Worm (Caenorhabditis elegans): Measurements from ENCODE around the gene flp-11.

flp-11 gene

ce11 chrX:4711698-4712329, 33.9 kb upstream of the flp-11 start, which contains the start of the genes dnj-14 and glit-1 (continued):
- TF ChIP-seq egl-27 (tag; optimal IDR thresholded peaks at IDR 0.05), result no peak
- peak in 1 of 2 experiments; percentile 86 for TF ChIP-seq unc-62 (GFP tag; optimal IDR thresholded peaks at IDR 0.05 in 1 of 2)
- TF ChIP-seq unc-62 (tag; optimal IDR thresholded peaks at IDR 0.05), result no peak
- TF ChIP-seq Y48G9A.11 (GFP tag; IDR thresholded peaks at IDR 0.05), result no peak
- TF ChIP-seq ZK337.2 (GFP tag; IDR thresholded peaks at IDR 0.05), result no peak
- TF ChIP-seq dve-1 (tag; optimal IDR thresholded peaks at IDR 0.05; ENCODE audit: insufficient read depth), result peak; percentile 92
- no peak for TF ChIP-seq daf-12 (tag; optimal IDR thresholded peaks at IDR 0.05)
- peak; percentile 98 for TF ChIP-seq hlh-11 (tag; optimal IDR thresholded peaks at IDR 0.05)
- no peak for TF ChIP-seq Y105C5A.15 (GFP tag; IDR thresholded peaks at IDR 0.05)
- peak; percentile 99 for TF ChIP-seq D1046.2 (GFP tag; IDR thresholded peaks at IDR 0.05)
- TF ChIP-seq zip-2 (tag; optimal IDR thresholded peaks at IDR 0.05), result no peak
- no peak for TF ChIP-seq pqm-1 (tag; optimal IDR thresholded peaks at IDR 0.05)
- TF ChIP-seq fkh-10 (GFP tag; optimal IDR thresholded peaks at IDR 0.05), result peak; percentile 54
- no peak for TF ChIP-seq gei-8 (GFP tag; optimal IDR thresholded peaks at IDR 0.05)
- TF ChIP-seq mep-1 (tag; optimal IDR thresholded peaks at IDR 0.05), result peak; percentile 94
- TF ChIP-seq lin-29 (GFP tag; IDR thresholded peaks at IDR 0.05), result no peak
- peak; percentile 95 for TF ChIP-seq nhr-77 (tag; optimal IDR thresholded peaks at IDR 0.05)
- TF ChIP-seq snpc-4 (tag; optimal IDR thresholded peaks at IDR 0.05), result no peak
- TF ChIP-seq T26A8.4 (GFP tag; IDR thresholded peaks at IDR 0.05), result peak; percentile 82
- TF ChIP-seq skn-1 (tag; optimal IDR thresholded peaks at IDR 0.05), result no peak
- peak; percentile 76 for TF ChIP-seq T20F7.1 (GFP tag; optimal IDR thresholded peaks at IDR 0.05)
- TF ChIP-seq nhr-41 (GFP tag; IDR thresholded peaks at IDR 0.05), result no peak
- no peak for TF ChIP-seq ztf-11 (tag; optimal IDR thresholded peaks at IDR 0.05)
- peak; percentile 67 for TF ChIP-seq ztf-7 (tag; optimal IDR thresholded peaks at IDR 0.05)
- peak; percentile 47; the same call in 1 of the 2 replicates for TF ChIP-seq mdt-29 (GFP tag; IDR thresholded peaks at IDR 0.05)
- peak; percentile 80 for TF ChIP-seq nhr-25 (tag; optimal IDR thresholded peaks at IDR 0.05; ENCODE audit: borderline replicate concordance, insufficient read depth)
- TF ChIP-seq R02D3.7 (tag; optimal IDR thresholded peaks at IDR 0.05), result no peak
- TF ChIP-seq rbr-2 (tag; optimal IDR thresholded peaks at IDR 0.05), result peak; percentile 88
- no peak for TF ChIP-seq tag-97 (GFP tag; IDR thresholded peaks at IDR 0.05)
- peak; percentile 83 for TF ChIP-seq nhr-28 (tag; optimal IDR thresholded peaks at IDR 0.05)
- TF ChIP-seq ceh-62 (tag; optimal IDR thresholded peaks at IDR 0.05), result no peak
- TF ChIP-seq ceh-32 (tag; optimal IDR thresholded peaks at IDR 0.05; ENCODE audit: poor library complexity), result no peak
- TF ChIP-seq F37D6.2 (tag; optimal IDR thresholded peaks at IDR 0.05), result peak; percentile 57
- no peak for TF ChIP-seq F26F4.8 (GFP tag; conservative IDR thresholded peaks at IDR 0.05)
- TF ChIP-seq Y75B8A.6 (GFP tag; IDR thresholded peaks at IDR 0.05), result no peak
- TF ChIP-seq nhr-6 (tag; optimal IDR thresholded peaks at IDR 0.05), result peak; percentile 82
- TF ChIP-seq cey-2 (tag; optimal IDR thresholded peaks at IDR 0.05; ENCODE audit: borderline replicate concordance, insufficient read depth), result no peak
- TF ChIP-seq egl-43 (GFP tag; IDR thresholded peaks at IDR 0.05), result peak; percentile 66; the same call in 1 of the 2 replicates
- no peak for TF ChIP-seq Y5F2A.4 (GFP tag; optimal IDR thresholded peaks at IDR 0.05)
- no peak for TF ChIP-seq unc-130 (GFP tag; optimal IDR thresholded peaks at IDR 0.05)
- TF ChIP-seq ces-1 (GFP tag; optimal IDR thresholded peaks at IDR 0.05), result no peak
- TF ChIP-seq spr-1 (tag; optimal IDR thresholded peaks at IDR 0.05), result peak; percentile 49
- no peak for TF ChIP-seq ceh-44 (GFP tag; IDR thresholded peaks at IDR 0.05)
- 0 out of 4 replicates have a peak, but pooled peaks of 1 of the 2 experiments have one; percentile 40 for TF ChIP-seq madf-5 (GFP tag; IDR thresholded peaks at IDR 0.05)
- TF ChIP-seq madf-9 (GFP tag; conservative IDR thresholded peaks at IDR 0.05), result peak; percentile 72
- TF ChIP-seq nhr-102 (tag; optimal IDR thresholded peaks at IDR 0.05), result peak; percentile 64
- 0 out of 2 replicates have a peak, but pooled peaks have one; percentile 11 for TF ChIP-seq lim-7 (GFP tag; IDR thresholded peaks at IDR 0.05)
- TF ChIP-seq unc-39 (tag; optimal IDR thresholded peaks at IDR 0.05), result no peak
- peak; percentile 88 for TF ChIP-seq mxl-3 (GFP tag; optimal IDR thresholded peaks at IDR 0.05)
- no peak for TF ChIP-seq lir-3 (tag; optimal IDR thresholded peaks at IDR 0.05)
- TF ChIP-seq nhr-11 (tag; optimal IDR thresholded peaks at IDR 0.05), result peak; percentile 88

All from whole organism, L4 larva.